Worm (Caenorhabditis elegans) whole organism, late embryonic: ENCODE measurements around the gene R04D3.3.

Experiments used
- C08G9.2 ChIP-seq: sonication (generic microtip); optimal IDR thresholded peaks from 2 replicates; lab custom pipeline; 2016; ENCODE audit warnings: mild to moderate bottlenecking, missing genetic modification characterization, moderate library complexity, missing compliant biosample characterization
- K02D7.2 ChIP-seq: sonication (generic microtip); optimal IDR thresholded peaks from 2 replicates; lab custom pipeline; 2017; ENCODE audit warnings: mild to moderate bottlenecking, missing genetic modification characterization, missing compliant biosample characterization
- K09A11.1 ChIP-seq: sonication (generic microtip); optimal IDR thresholded peaks from 2 replicates; lab custom pipeline; 2017; ENCODE audit warnings: antibody characterized with exemption, mild to moderate bottlenecking, missing genetic modification characterization, missing compliant biosample characterization; ENCODE audit not compliant: insufficient read depth
- ahr-1 ChIP-seq: sonication (generic microtip); optimal IDR thresholded peaks from 2 replicates; lab custom pipeline; 2016; ENCODE audit warnings: missing genetic modification characterization, missing compliant biosample characterization
- ama-1 ChIP-seq: fragments of 150-350 bp; optimal IDR thresholded peaks from 2 replicates; lab custom pipeline; 2014
- ceh-14 ChIP-seq: sonication (generic microtip); optimal IDR thresholded peaks from 2 replicates; lab custom pipeline; 2016; ENCODE audit warnings: missing genotype, missing genetic modification characterization, missing compliant biosample characterization
- ceh-18 ChIP-seq: sonication (generic microtip); optimal IDR thresholded peaks from 2 replicates; lab custom pipeline; 2016; ENCODE audit warnings: missing genetic modification characterization, missing compliant biosample characterization
- ceh-22 ChIP-seq: sonication (generic microtip); optimal IDR thresholded peaks from 2 replicates; lab custom pipeline; 2017; ENCODE audit warnings: missing biosample characterization, missing genetic modification characterization
- ceh-24 ChIP-seq: sonication (generic microtip); optimal IDR thresholded peaks from 2 replicates; lab custom pipeline; 2016; ENCODE audit warnings: mild to moderate bottlenecking, missing genetic modification characterization, missing compliant biosample characterization
- ceh-31 ChIP-seq: sonication (generic microtip); optimal IDR thresholded peaks from 2 replicates; lab custom pipeline; 2016; ENCODE audit warnings: missing genetic modification characterization, missing compliant biosample characterization
- ceh-34 ChIP-seq: sonication (generic microtip); optimal IDR thresholded peaks from 2 replicates; lab custom pipeline; 2016; ENCODE audit warnings: mild to moderate bottlenecking, missing genetic modification characterization, missing compliant biosample characterization
- ceh-48 ChIP-seq: sonication (generic microtip); optimal IDR thresholded peaks from 2 replicates; lab custom pipeline; 2016; ENCODE audit warnings: missing genetic modification characterization, inconsistent platforms, missing compliant biosample characterization
- ceh-9 ChIP-seq: sonication (generic microtip); optimal IDR thresholded peaks from 2 replicates; lab custom pipeline; 2016; ENCODE audit warnings: mild to moderate bottlenecking, missing genetic modification characterization, inconsistent platforms, missing compliant biosample characterization
- che-1 ChIP-seq: sonication (generic microtip); optimal IDR thresholded peaks from 2 replicates; lab custom pipeline; 2016; ENCODE audit warnings: mild to moderate bottlenecking, missing genetic modification characterization, missing compliant biosample characterization
- elt-2 ChIP-seq: sonication (generic microtip); optimal IDR thresholded peaks from 2 replicates; lab custom pipeline; 2016; ENCODE audit warnings: missing genetic modification reagents, missing genetic modification characterization, missing compliant biosample characterization
- fax-1 ChIP-seq: sonication (generic microtip); optimal IDR thresholded peaks from 2 replicates; lab custom pipeline; 2016; ENCODE audit warnings: missing genotype, missing genetic modification characterization, missing compliant biosample characterization
- fkh-10 ChIP-seq: fragments of 150-350 bp; optimal IDR thresholded peaks from 2 replicates; lab custom pipeline; 2014; ENCODE audit warnings: missing biosample characterization, missing genetic modification reagents, missing genetic modification characterization
- gmeb-2 ChIP-seq: sonication (generic microtip); optimal IDR thresholded peaks from 2 replicates; lab custom pipeline; 2016; ENCODE audit warnings: missing genetic modification characterization, inconsistent platforms, missing compliant biosample characterization
- hlh-13 ChIP-seq: fragments of 200-800 bp; sonication (Bioruptor generic); optimal IDR thresholded peaks from 2 replicates; lab custom pipeline; 2018; ENCODE audit warnings: mild to moderate bottlenecking, missing genetic modification characterization, missing compliant biosample characterization
- hlh-15 ChIP-seq: sonication (generic microtip); optimal IDR thresholded peaks from 2 replicates; lab custom pipeline; 2016; ENCODE audit warnings: missing genetic modification characterization, missing compliant biosample characterization
- mec-3 ChIP-seq: sonication (generic microtip); optimal IDR thresholded peaks from 2 replicates; lab custom pipeline; 2016; ENCODE audit warnings: borderline replicate concordance, missing genetic modification characterization, missing compliant biosample characterization
- nhr-11 ChIP-seq: fragments of 150-350 bp; optimal IDR thresholded peaks from 2 replicates; lab custom pipeline; 2014; ENCODE audit warnings: missing biosample characterization, missing genetic modification characterization
- nhr-232 ChIP-seq: sonication (generic microtip); optimal IDR thresholded peaks from 2 replicates; lab custom pipeline; 2016; ENCODE audit warnings: missing genetic modification characterization, missing compliant biosample characterization
- npax-4 ChIP-seq: sonication (generic microtip); optimal IDR thresholded peaks from 2 replicates; lab custom pipeline; 2016; ENCODE audit warnings: missing genetic modification characterization, missing compliant biosample characterization
- pax-1 ChIP-seq: fragments of 150-350 bp; optimal IDR thresholded peaks from 2 replicates; lab custom pipeline; 2014; ENCODE audit warnings: missing biosample characterization, missing genetic modification characterization
- pha-4 ChIP-seq: fragments of 150-350 bp; optimal IDR thresholded peaks from 2 replicates; lab custom pipeline; 2018; ENCODE audit warnings: missing biosample characterization, missing genetic modification reagents, missing genetic modification characterization
- pros-1 ChIP-seq: fragments of 150-350 bp; optimal IDR thresholded peaks from 2 replicates; lab custom pipeline; 2014; ENCODE audit warnings: missing biosample characterization, missing genetic modification reagents, missing genetic modification characterization
- ref-2 ChIP-seq: sonication (generic microtip); optimal IDR thresholded peaks from 2 replicates; lab custom pipeline; 2016; ENCODE audit warnings: missing genetic modification characterization, missing compliant biosample characterization
- sox-2 ChIP-seq: fragments of 200-800 bp; sonication (Bioruptor generic); IDR thresholded peaks from 2 replicates; pipeline ENCODE4 v1.3.6; 2022; ENCODE audit warnings: missing genetic modification reagents, missing genetic modification characterization, missing compliant biosample characterization
- tbx-2 ChIP-seq: sonication (generic microtip); optimal IDR thresholded peaks from 2 replicates; lab custom pipeline; 2016; ENCODE audit warnings: missing genetic modification characterization, missing compliant biosample characterization
- ttx-3 ChIP-seq: sonication (generic microtip); optimal IDR thresholded peaks from 2 replicates; lab custom pipeline; 2016; ENCODE audit warnings: missing genetic modification reagents, missing genetic modification characterization, missing compliant biosample characterization
- unc-3 ChIP-seq, 2 experiments: fragments of 200-800 bp in 1 of 2; sonication (Bioruptor generic) in 1 of 2; sonication (generic microtip) in 1 of 2; conservative IDR thresholded peaks in 1 of 2; optimal IDR thresholded peaks in 1 of 2; 2 replicates each; pipeline versions ENCODE4 v1.3.6 to Lab custom; 2016 to 2022; ENCODE audit warnings: missing compliant biosample characterization in 2 of 2, missing genetic modification characterization in 2 of 2, missing genetic modification reagents in 1 of 2
- unc-55 ChIP-seq: sonication (generic microtip); optimal IDR thresholded peaks from 2 replicates; lab custom pipeline; 2017; ENCODE audit warnings: missing biosample characterization, missing genetic modification reagents, missing genetic modification characterization
- zip-5 ChIP-seq: sonication (generic microtip); optimal IDR thresholded peaks from 2 replicates; lab custom pipeline; 2016; ENCODE audit warnings: missing genetic modification characterization, missing compliant biosample characterization

The R04D3.3 gene

ce11 chrX:13286533-13286932 is 3.9 kb downstream of the R04D3.3 start, which contains the start of gene R04D3.2:
Gene R04D3.2 (minus strand): TSS chrX:13286633.
- no peak for TF ChIP-seq K02D7.2 (tag; lab: Kevin White, UChicago)
- no peak for TF ChIP-seq ceh-24 (tag; lab: Kevin White, UChicago)
- TF ChIP-seq C08G9.2 (tag; lab: Kevin White, UChicago) = no peak
- TF ChIP-seq nhr-232 = no peak
- no peak for TF ChIP-seq ceh-22
- no peak for TF ChIP-seq nhr-11 (tag; lab: Kevin White, UChicago)
- no peak for TF ChIP-seq tbx-2 (tag; lab: Kevin White, UChicago)
- TF ChIP-seq pax-1 (tag; lab: Kevin White, UChicago) = no peak
- no peak for TF ChIP-seq pha-4 (tag; lab: Kevin White, UChicago)
- TF ChIP-seq K09A11.1 (tag; lab: Kevin White, UChicago) = no peak
- TF ChIP-seq ceh-9 (tag; lab: Kevin White, UChicago) = no peak
- TF ChIP-seq ceh-34 (tag; lab: Kevin White, UChicago) = no peak
- TF ChIP-seq pros-1 (tag; lab: Kevin White, UChicago) = no peak
- TF ChIP-seq npax-4 (tag; lab: Kevin White, UChicago) = no peak

ce11 chrX:13284618-13285017 is 5.8 kb downstream of the R04D3.3 start:
- TF ChIP-seq ama-1 (lab: Kevin White, UChicago) = no peak
- TF ChIP-seq hlh-13 (GFP tag; lab: Kevin White, UChicago) = no peak
- no peak for TF ChIP-seq ceh-18 (tag; lab: Kevin White, UChicago)
- no peak for TF ChIP-seq ceh-48
- TF ChIP-seq ahr-1 (tag; lab: Kevin White, UChicago) = no peak
- no peak for TF ChIP-seq mec-3
- TF ChIP-seq elt-2 (tag; lab: Kevin White, UChicago) = no peak

ce11 chrX:13284091-13284490 is 6.3 kb downstream of the R04D3.3 start, which contains the start of gene cyp-14A4:
Gene cyp-14A4 (minus strand): TSS chrX:13284197.
- TF ChIP-seq ceh-18 (tag; lab: Kevin White, UChicago) = no peak
- no peak for TF ChIP-seq ceh-14 (tag; lab: Kevin White, UChicago)
- no peak for TF ChIP-seq ttx-3 (tag; lab: Kevin White, UChicago)
- no peak for TF ChIP-seq ceh-22
- no peak for TF ChIP-seq fax-1
- TF ChIP-seq hlh-15 (tag; lab: Kevin White, UChicago) = no peak
- no peak for TF ChIP-seq unc-55 (GFP tag; lab: Kevin White, UChicago)
- TF ChIP-seq ref-2 (tag; lab: Kevin White, UChicago) = no peak
- TF ChIP-seq ceh-31 (tag; lab: Kevin White, UChicago) = no peak
- no peak for TF ChIP-seq fkh-10

DNA sequence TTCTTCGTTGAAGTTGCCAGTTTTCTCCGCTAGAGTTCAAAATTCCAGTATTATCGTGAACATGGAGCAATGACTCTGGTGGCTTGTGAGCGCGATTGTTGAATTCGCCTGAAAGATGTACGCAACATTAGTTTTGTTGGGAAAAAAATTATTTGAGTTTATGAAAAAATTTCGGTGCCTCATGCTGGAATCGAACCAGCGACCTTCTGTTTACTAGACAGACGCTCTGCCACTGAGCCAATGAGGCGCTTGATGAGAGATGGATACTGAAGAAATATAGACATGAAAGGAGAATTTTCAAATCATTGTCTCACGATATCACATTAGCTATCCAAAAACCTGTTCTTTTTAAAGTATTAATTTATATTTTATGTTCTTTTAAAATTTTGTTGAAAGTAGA is 7.0 kb downstream of the R04D3.3 start:
- TF ChIP-seq nhr-232 (no peak), sox-2 (GFP tag; lab: Robert Waterston, UW) (no peak), ceh-48 (no peak), hlh-15 (tag; lab: Kevin White, UChicago) (no peak)

DNA sequence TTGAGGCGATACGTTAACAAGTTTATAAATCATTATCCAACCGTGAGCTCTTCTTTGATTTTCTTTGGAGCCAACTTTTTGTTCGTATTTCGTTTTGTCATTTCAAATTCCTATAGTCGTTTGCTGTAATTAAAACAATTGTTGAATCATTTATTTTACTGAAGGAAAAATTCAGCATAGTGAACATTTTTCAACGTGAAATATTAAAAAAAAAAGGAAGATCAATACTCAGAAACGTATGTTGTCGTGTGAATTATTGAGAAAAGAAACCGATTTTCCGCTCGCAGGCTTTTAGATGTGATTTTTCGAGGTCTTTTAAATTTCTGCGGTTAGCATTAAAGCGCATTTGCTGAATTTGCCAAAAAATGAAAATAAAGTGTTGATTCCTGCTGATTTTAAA is 11.6 kb downstream of the R04D3.3 start, which contains the start of gene phf-33:
TSS of gene phf-33 (minus strand) at position 101 of the 400 bp plus-strand sequence.
- TF ChIP-seq che-1 (tag; lab: Kevin White, UChicago) = no peak
- TF ChIP-seq unc-3 (GFP tag; conservative IDR thresholded peaks at IDR 0.05; lab: Robert Waterston, UW) = no peak
- TF ChIP-seq unc-3 (tag; optimal IDR thresholded peaks at IDR 0.05; lab: Kevin White, UChicago) = no peak
- TF ChIP-seq C08G9.2 (tag; lab: Kevin White, UChicago) = no peak
- no peak for TF ChIP-seq gmeb-2 (tag; lab: Kevin White, UChicago)

- TF ChIP-seq pros-1 (tag; lab: Kevin White, UChicago) (no peak), zip-5 (no peak), C08G9.2 (tag; lab: Kevin White, UChicago) (no peak), unc-3 (GFP tag; conservative IDR thresholded peaks at IDR 0.05; lab: Robert Waterston, UW) (no peak), unc-3 (tag; optimal IDR thresholded peaks at IDR 0.05; lab: Kevin White, UChicago) (no peak), fax-1 (no peak), nhr-232 (no peak), ref-2 (tag; lab: Kevin White, UChicago) (no peak)
- TF ChIP-seq, all 69 proteins: peak for 0
Measured at ce11 chrX:13274102-13274501, 16.3 kb downstream of the R04D3.3 start, which contains the start of gene cyp-14A3. Gene cyp-14A3 (minus strand): TSS chrX:13274202.
